Worm (Caenorhabditis elegans): ENCODE measurements around the gene Y54G2A.16.
A peak's percentile ranks its signal among the peaks of the same experiment; 100 is the strongest.

Gene Y54G2A.16

ce11 chrIV:2892787-2893485, 28.3 kb upstream of the Y54G2A.16 start:
- no peak for TF ChIP-seq cnd-1 (tag; optimal IDR thresholded peaks at IDR 0.05)
- no peak for TF ChIP-seq pha-4 (tag; optimal IDR thresholded peaks at IDR 0.05)
- TF ChIP-seq sptf-1 (tag; optimal IDR thresholded peaks at IDR 0.05), result no peak
- no peak for TF ChIP-seq lin-32 (GFP tag; optimal IDR thresholded peaks at IDR 0.05)
- no peak for TF ChIP-seq mls-2 (tag; optimal IDR thresholded peaks at IDR 0.05)
- TF ChIP-seq unc-120 (tag; optimal IDR thresholded peaks at IDR 0.05; ENCODE audit: poor library complexity, severe bottlenecking), result no peak
- no peak for TF ChIP-seq ham-2 (GFP tag; optimal IDR thresholded peaks at IDR 0.05)
- no peak for TF ChIP-seq nhr-76 (tag; optimal IDR thresholded peaks at IDR 0.05)
- no peak for TF ChIP-seq ceh-83 (GFP tag; optimal IDR thresholded peaks at IDR 0.05)

ce11 chrIV:2892395-2892786, 27.7 kb upstream of the Y54G2A.16 start, which contains the start of gene Y54G2A.18:
TSS of gene Y54G2A.18 (minus strand) at chrIV:2892495.
- TF ChIP-seq bed-3 (GFP tag; optimal IDR thresholded peaks at IDR 0.05) (no peak), ceh-39 (tag; optimal IDR thresholded peaks at IDR 0.05) (no peak), nhr-12 (tag; optimal IDR thresholded peaks at IDR 0.05) (no peak), ceh-43 (GFP tag; optimal IDR thresholded peaks at IDR 0.05) (no peak), drap-1 (GFP tag; optimal IDR thresholded peaks at IDR 0.05) (no peak), hlh-1 (tag; optimal IDR thresholded peaks at IDR 0.05) (peak; percentile 22), lin-32 (GFP tag; optimal IDR thresholded peaks at IDR 0.05) (no peak), ham-2 (GFP tag; optimal IDR thresholded peaks at IDR 0.05) (no peak), flh-1 (GFP tag; optimal IDR thresholded peaks at IDR 0.05) (no peak)

- TF ChIP-seq unc-39 (tag; optimal IDR thresholded peaks at IDR 0.05) (no peak), lin-32 (GFP tag; optimal IDR thresholded peaks at IDR 0.05) (no peak), elt-3 (tag; optimal IDR thresholded peaks at IDR 0.05) (no peak), ztf-11 (tag; optimal IDR thresholded peaks at IDR 0.05) (no peak), sptf-1 (tag; optimal IDR thresholded peaks at IDR 0.05) (no peak), ceh-39 (tag; optimal IDR thresholded peaks at IDR 0.05) (no peak), tbx-8 (GFP tag; optimal IDR thresholded peaks at IDR 0.05) (no peak), snpc-4 (tag; optimal IDR thresholded peaks at IDR 0.05) (no peak), ham-2 (GFP tag; optimal IDR thresholded peaks at IDR 0.05) (no peak), nhr-237 (tag; optimal IDR thresholded peaks at IDR 0.05) (no peak), ces-1 (GFP tag; optimal IDR thresholded peaks at IDR 0.05) (no peak)
Observed at ce11 chrIV:2891535-2892233, 27.0 kb upstream of the Y54G2A.16 start.

ce11 chrIV:2890401-2890952, 25.8 kb upstream of the Y54G2A.16 start, which contains the start of the genes nprt-1 and dib-1:
TSS of gene nprt-1 (minus strand) at chrIV:2890451.
TSS of gene dib-1 (plus strand) at chrIV:2890882.
- TF ChIP-seq mab-5 (tag; optimal IDR thresholded peaks at IDR 0.05) (no peak), mls-2 (tag; optimal IDR thresholded peaks at IDR 0.05) (no peak), ztf-11 (tag; optimal IDR thresholded peaks at IDR 0.05) (no peak), nhr-76 (tag; optimal IDR thresholded peaks at IDR 0.05) (no peak), ceh-43 (GFP tag; optimal IDR thresholded peaks at IDR 0.05) (no peak), ceh-83 (GFP tag; optimal IDR thresholded peaks at IDR 0.05) (no peak), flh-1 (GFP tag; optimal IDR thresholded peaks at IDR 0.05) (no peak), ceh-39 (tag; optimal IDR thresholded peaks at IDR 0.05) (no peak), lsy-2 (tag; optimal IDR thresholded peaks at IDR 0.05) (peak; percentile 73), ces-1 (GFP tag; optimal IDR thresholded peaks at IDR 0.05) (peak; percentile 62), unc-62 (GFP tag; optimal IDR thresholded peaks at IDR 0.05) (no peak), unc-39 (tag; optimal IDR thresholded peaks at IDR 0.05) (no peak), cnd-1 (tag; optimal IDR thresholded peaks at IDR 0.05) (no peak), nhr-2 (tag; optimal IDR thresholded peaks at IDR 0.05) (no peak), mep-1 (tag; optimal IDR thresholded peaks at IDR 0.05) (peak; percentile 47), unc-120 (tag; optimal IDR thresholded peaks at IDR 0.05; ENCODE audit: poor library complexity, severe bottlenecking) (no peak), nhr-237 (tag; optimal IDR thresholded peaks at IDR 0.05) (peak; percentile 12), elt-3 (tag; optimal IDR thresholded peaks at IDR 0.05) (no peak), lin-13 (tag; optimal IDR thresholded peaks at IDR 0.05) (peak; percentile 4), nhr-28 (tag; optimal IDR thresholded peaks at IDR 0.05) (no peak), sptf-1 (tag; optimal IDR thresholded peaks at IDR 0.05) (peak; percentile 13), tbx-8 (GFP tag; optimal IDR thresholded peaks at IDR 0.05) (no peak), blmp-1 (tag; optimal IDR thresholded peaks at IDR 0.05) (no peak), nhr-12 (tag; optimal IDR thresholded peaks at IDR 0.05) (no peak)

All from whole organism, mixed stage, embryonic.